Worm (Caenorhabditis elegans): ENCODE measurements around the gene T28A11.19.

- no peak for TF ChIP-seq egl-27 (tag; optimal IDR thresholded peaks at IDR 0.05)
- TF ChIP-seq elt-2 (tag; optimal IDR thresholded peaks at IDR 0.05): no peak
- TF ChIP-seq ama-1 (optimal IDR thresholded peaks at IDR 0.05): no peak
- TF ChIP-seq skn-1 (tag; optimal IDR thresholded peaks at IDR 0.05): no peak
- no peak for TF ChIP-seq daf-12 (tag; optimal IDR thresholded peaks at IDR 0.05)
- TF ChIP-seq ztf-11 (tag; optimal IDR thresholded peaks at IDR 0.05): no peak
Observed at ce11 chrV:3242984-3243383, 26.3 kb downstream of the T28A11.19 start, which contains the start of gene gst-23.
